Fruit fly (Drosophila melanogaster): ENCODE measurements around the gene slp2.
A peak's percentile ranks its signal among the peaks of the same experiment; 100 is the strongest.

The slp2 gene

DNA sequence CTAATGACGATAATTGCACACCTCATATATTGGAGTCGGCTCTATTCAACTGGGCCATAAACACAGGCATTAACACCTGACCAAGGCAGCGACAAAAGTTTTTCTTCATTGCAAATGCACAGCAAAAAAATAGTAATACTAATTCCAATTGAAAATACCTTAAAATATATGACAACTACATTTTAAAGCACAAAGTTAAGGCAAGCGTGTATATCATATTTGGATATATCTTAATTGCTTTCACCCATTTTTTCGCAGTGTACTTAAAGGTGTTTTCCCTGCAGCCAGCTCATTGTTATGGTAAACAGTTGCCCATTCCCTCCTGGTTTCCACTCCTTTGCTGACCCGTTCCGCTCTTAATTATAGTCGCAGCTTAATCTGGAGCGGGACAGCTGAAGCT is 4.3 kb downstream of the slp2 start (continued):
- TF ChIP-seq CG14441 (GFP tag; IDR thresholded peaks at IDR 0.05) (no peak), CG11247 (GFP tag; IDR thresholded peaks at IDR 0.05) (no peak), CG5953 (GFP tag; IDR thresholded peaks at IDR 0.05) (no peak), CG12659 (GFP tag; optimal IDR thresholded peaks at IDR 0.05) (no peak), CG7928 (GFP tag; optimal IDR thresholded peaks at IDR 0.05) (no peak), CG17361 (GFP tag; IDR thresholded peaks at IDR 0.05) (peak; percentile 43; the same call in 2 of the 3 replicates), CG10431 (GFP tag; optimal IDR thresholded peaks at IDR 0.05) (no peak), CG6272 (GFP tag; IDR thresholded peaks at IDR 0.05) (no peak), HLH54F (GFP tag; optimal IDR thresholded peaks at IDR 0.05) (no peak), lab (GFP tag; optimal IDR thresholded peaks at IDR 0.05) (no peak), CG31441 (GFP tag; IDR thresholded peaks at IDR 0.05) (peak; percentile 56; the same call in 1 of the 2 replicates), NfI (GFP tag; optimal IDR thresholded peaks at IDR 0.05) (no peak), CG31224 (GFP tag; IDR thresholded peaks at IDR 0.05) (no peak), CG43689 (GFP tag; IDR thresholded peaks at IDR 0.05) (no peak), Xrp1 (GFP tag; IDR thresholded peaks at IDR 0.05) (peak; percentile 75), Vsx1 (GFP tag; optimal IDR thresholded peaks at IDR 0.05) (no peak), Awh (GFP tag; IDR thresholded peaks at IDR 0.05) (0 out of 2 replicates have a peak, but pooled peaks have one; percentile 14), HHEX (GFP tag; optimal IDR thresholded peaks at IDR 0.05) (no peak), CG14014 (GFP tag; IDR thresholded peaks at IDR 0.05) (no peak), run (tag; optimal IDR thresholded peaks at IDR 0.05) (no peak), CG15269 (tag; optimal IDR thresholded peaks at IDR 0.05) (no peak), MBD-R2 (GFP tag; IDR thresholded peaks at IDR 0.05) (no peak), HmgZ (tag; optimal IDR thresholded peaks at IDR 0.05) (no peak), Atf6 (GFP tag; IDR thresholded peaks at IDR 0.05) (no peak), CG9932 (GFP tag; IDR thresholded peaks at IDR 0.05) (no peak), CG8290 (GFP tag; optimal IDR thresholded peaks at IDR 0.05) (no peak), CG8290 (tag; optimal IDR thresholded peaks at IDR 0.05) (no peak), CG13624 (GFP tag; optimal IDR thresholded peaks at IDR 0.05) (no peak), trh (GFP tag; optimal IDR thresholded peaks at IDR 0.05) (no peak), disco-r (GFP tag; optimal IDR thresholded peaks at IDR 0.05) (no peak), CG5245 (GFP tag; optimal IDR thresholded peaks at IDR 0.05) (no peak), Ssrp (tag; optimal IDR thresholded peaks at IDR 0.05) (no peak), bigmax (GFP tag; optimal IDR thresholded peaks at IDR 0.05) (no peak), lilli (GFP tag; optimal IDR thresholded peaks at IDR 0.05) (peak; percentile 5), CG10959 (GFP tag; IDR thresholded peaks at IDR 0.05) (no peak; the same call in 1 of the 2 replicates), vvl (GFP tag; IDR thresholded peaks at IDR 0.05) (0 out of 2 replicates have a peak, but pooled peaks have one; percentile 7), bowl (GFP tag; IDR thresholded peaks at IDR 0.05) (no peak), dmrt99B (tag; optimal IDR thresholded peaks at IDR 0.05) (peak; percentile 47), CG6683 (GFP tag; optimal IDR thresholded peaks at IDR 0.05) (no peak), Sry-δ (GFP tag; optimal IDR thresholded peaks at IDR 0.05) (no peak), H2.0 (GFP tag; IDR thresholded peaks at IDR 0.05) (no peak), CG10274 (GFP tag; optimal IDR thresholded peaks at IDR 0.05) (no peak), oc (tag; optimal IDR thresholded peaks at IDR 0.05) (no peak), gt (GFP tag; IDR thresholded peaks at IDR 0.05) (no peak), stc (GFP tag; IDR thresholded peaks at IDR 0.05) (no peak), ro (GFP tag; IDR thresholded peaks at IDR 0.05) (no peak), CG10543 (GFP tag; optimal IDR thresholded peaks at IDR 0.05) (no peak), CG12071 (GFP tag; optimal IDR thresholded peaks at IDR 0.05) (no peak), schlank (tag; optimal IDR thresholded peaks at IDR 0.05) (no peak), hbn (GFP tag; IDR thresholded peaks at IDR 0.05; ENCODE audit: partially characterized antibody) (no peak), CG16863 (GFP tag; optimal IDR thresholded peaks at IDR 0.05) (no peak), fu2 (GFP tag; optimal IDR thresholded peaks at IDR 0.05) (no peak), CG1603 (tag; optimal IDR thresholded peaks at IDR 0.05) (peak; percentile 72)
